Fruit fly (Drosophila melanogaster) whole organism, adult: ENCODE measurements around the gene Nepl18.

ENCODE experiments used
- CG33017 ChIP-seq: fragments of 200-800 bp; sonication (Bioruptor generic); optimal IDR thresholded peaks from 2 replicates; lab custom pipeline; 2018; ENCODE audit warnings: missing biosample characterization, mild to moderate bottlenecking, missing genetic modification characterization, moderate library complexity
- tj ChIP-seq: fragments of 200-800 bp; sonication (Bioruptor generic); optimal IDR thresholded peaks from 3 replicates; lab custom pipeline; 2017; ENCODE audit warnings: missing biosample characterization, mild to moderate bottlenecking, missing genetic modification characterization, moderate library complexity

DNA sequence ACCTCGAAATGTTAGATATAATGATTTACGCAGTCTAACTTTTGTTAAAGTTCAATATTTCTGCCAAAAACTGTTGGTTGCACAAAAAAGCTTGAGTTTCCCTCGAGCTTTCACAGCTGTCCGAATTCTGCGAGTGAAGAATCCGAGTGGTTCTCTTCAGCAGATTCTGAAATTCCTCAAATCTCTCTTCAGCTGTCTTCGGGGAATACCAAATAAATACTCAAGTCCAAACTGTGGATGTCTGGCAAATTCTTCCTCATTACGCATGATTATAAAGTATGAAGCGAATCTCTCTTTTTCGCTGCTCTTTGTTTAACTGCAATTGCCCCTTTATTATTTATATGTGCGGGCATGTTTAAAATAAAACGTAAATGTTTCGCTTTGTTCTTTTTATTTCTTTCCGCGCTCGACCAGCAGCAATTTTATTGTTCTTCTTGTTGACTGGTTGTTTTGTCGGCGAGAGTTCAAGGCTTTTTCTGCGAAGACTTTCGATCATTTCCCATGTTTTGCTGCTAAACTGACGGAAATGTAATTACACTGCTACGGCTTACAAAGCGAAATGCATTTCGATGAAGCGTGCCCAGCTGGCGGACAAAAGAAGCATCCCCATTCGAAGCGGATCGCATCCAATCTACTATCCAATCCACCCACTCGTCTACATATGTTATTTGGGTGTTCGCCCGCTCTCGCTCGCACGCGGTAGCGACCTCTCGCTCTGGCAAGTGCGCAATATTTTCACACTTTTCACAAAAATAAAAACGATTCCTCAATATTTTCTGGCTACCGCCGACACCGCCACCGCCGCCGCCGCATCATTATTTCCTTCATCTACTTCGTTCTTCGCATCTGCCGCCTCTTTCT, 38.7 kb downstream of the Nepl18 start:
- no peak for TF ChIP-seq tj
- TF ChIP-seq CG33017 = no peak
